Fruit fly (Drosophila melanogaster): ENCODE data around the gene Gpdh3.
A peak's percentile ranks its signal among the peaks of the same experiment; 100 is the strongest.

Gpdh3 gene

DNA sequence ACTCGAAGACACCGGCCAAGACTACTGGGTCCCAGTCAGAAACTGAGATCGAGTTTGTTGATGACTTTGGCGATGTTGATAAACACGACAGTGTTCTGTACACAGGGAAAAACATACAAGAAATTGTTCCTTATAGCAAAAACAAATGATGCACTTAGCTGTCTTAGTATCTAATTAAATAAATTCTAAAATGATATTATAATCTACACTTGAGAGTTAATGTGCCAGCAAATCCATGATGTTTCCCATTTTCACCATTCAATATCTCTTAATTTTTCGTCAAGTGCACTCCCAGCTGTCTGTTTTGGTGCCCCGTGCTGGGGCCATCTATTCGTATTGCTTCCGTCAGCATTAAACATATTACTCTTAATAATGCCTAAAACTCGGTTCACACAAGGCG lies 18.4 kb downstream of the Gpdh3 start:
- no peak for TF ChIP-seq Eip78C (GFP tag)
- no peak for TF ChIP-seq Hr39 (GFP tag; optimal IDR thresholded peaks at IDR 0.05)
- TF ChIP-seq CG6276 (GFP tag; optimal IDR thresholded peaks at IDR 0.05): no peak
- TF ChIP-seq Sox102F (GFP tag; optimal IDR thresholded peaks at IDR 0.05): no peak
- peak; percentile 53 for TF ChIP-seq CG4318 (GFP tag; optimal IDR thresholded peaks at IDR 0.05)
- no peak for TF ChIP-seq CG9139 (GFP tag; optimal IDR thresholded peaks at IDR 0.05)
- peak; percentile 64 for TF ChIP-seq CG8119 (GFP tag; IDR thresholded peaks at IDR 0.05)
- TF ChIP-seq Lpt (GFP tag; optimal IDR thresholded peaks at IDR 0.05): peak; percentile 42
- peak; percentile 5 for TF ChIP-seq dsx (GFP tag; optimal IDR thresholded peaks at IDR 0.05; ENCODE audit: poor library complexity, severe bottlenecking)
- no peak for TF ChIP-seq CG6854 (GFP tag; optimal IDR thresholded peaks at IDR 0.05)
- TF ChIP-seq acj6 (GFP tag; optimal IDR thresholded peaks at IDR 0.05): peak; percentile 48
- TF ChIP-seq CG10631 (GFP tag; optimal IDR thresholded peaks at IDR 0.05): peak; percentile 47
- peak; percentile 1 for TF ChIP-seq CG8319 (GFP tag; optimal IDR thresholded peaks at IDR 0.05)
- TF ChIP-seq Blimp-1 (GFP tag; optimal IDR thresholded peaks at IDR 0.05): no peak
- peak in 1 of 2 experiments; percentile 35 for TF ChIP-seq salr (GFP tag; optimal IDR thresholded peaks at IDR 0.05)
- peak; percentile 72 for TF ChIP-seq eg (GFP tag; IDR thresholded peaks at IDR 0.05)
- TF ChIP-seq CG11762 (GFP tag; optimal IDR thresholded peaks at IDR 0.05; ENCODE audit: insufficient read depth): peak; percentile 7
- peak; percentile 62; the same call in 1 of the 2 replicates for TF ChIP-seq Gug (GFP tag; IDR thresholded peaks at IDR 0.05)
- peak; percentile 44 for TF ChIP-seq pdm3 (GFP tag; optimal IDR thresholded peaks at IDR 0.05)
- peak; percentile 76 for TF ChIP-seq CG32006 (GFP tag; optimal IDR thresholded peaks at IDR 0.05)
- peak; percentile 76 for TF ChIP-seq CG15336 (GFP tag; IDR thresholded peaks at IDR 0.05)
- peak; percentile 8 for TF ChIP-seq CG7368 (GFP tag; optimal IDR thresholded peaks at IDR 0.05)
- TF ChIP-seq fkh (GFP tag; optimal IDR thresholded peaks at IDR 0.05): no peak
- no peak for TF ChIP-seq CG10669 (GFP tag; optimal IDR thresholded peaks at IDR 0.05)
- TF ChIP-seq achi (GFP tag; optimal IDR thresholded peaks at IDR 0.05): peak; percentile 44
- TF ChIP-seq CG3032 (tag; optimal IDR thresholded peaks at IDR 0.05): peak; percentile 50
- no peak for TF ChIP-seq Hr4 (GFP tag; optimal IDR thresholded peaks at IDR 0.05)
- peak; percentile 38 for TF ChIP-seq Ets96B (tag; optimal IDR thresholded peaks at IDR 0.05)

DNA sequence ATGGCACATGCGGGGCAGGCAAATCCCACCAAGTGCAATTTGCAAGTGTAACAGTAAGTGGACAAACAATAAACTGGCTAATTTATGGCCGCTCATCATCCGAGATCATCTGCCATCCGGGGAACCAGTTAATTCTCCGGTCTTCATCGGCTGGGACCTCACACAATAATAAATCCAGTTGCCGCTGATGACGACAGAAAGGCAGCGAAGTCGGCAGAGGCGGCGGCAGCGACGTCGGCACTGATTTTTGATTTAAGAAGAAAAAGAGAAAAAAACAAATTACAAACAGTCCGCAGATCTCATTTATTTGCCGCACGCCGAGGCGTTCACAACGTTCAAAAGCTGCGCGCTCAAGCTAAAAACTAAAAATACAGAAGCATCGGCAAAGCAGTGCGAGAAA lies 20.5 kb downstream of the Gpdh3 start, which contains the start of gene CG13856:
Gene CG13856 (plus strand): TSS at position 301 of the 400 bp plus-strand sequence.
- TF ChIP-seq CG6808 (GFP tag; optimal IDR thresholded peaks at IDR 0.05) (no peak), fd85E (GFP tag; optimal IDR thresholded peaks at IDR 0.05) (no peak), fd59A (GFP tag; optimal IDR thresholded peaks at IDR 0.05) (no peak), CG6792 (GFP tag; optimal IDR thresholded peaks at IDR 0.05) (no peak), CG1621 (tag; optimal IDR thresholded peaks at IDR 0.05) (no peak), Hr38 (GFP tag; optimal IDR thresholded peaks at IDR 0.05) (no peak), acj6 (GFP tag; optimal IDR thresholded peaks at IDR 0.05) (no peak), Eip75B (GFP tag; optimal IDR thresholded peaks at IDR 0.05) (no peak), Hr4 (GFP tag; optimal IDR thresholded peaks at IDR 0.05) (no peak), CG3032 (tag; optimal IDR thresholded peaks at IDR 0.05) (no peak), CG16779 (tag; optimal IDR thresholded peaks at IDR 0.05) (no peak)

DNA sequence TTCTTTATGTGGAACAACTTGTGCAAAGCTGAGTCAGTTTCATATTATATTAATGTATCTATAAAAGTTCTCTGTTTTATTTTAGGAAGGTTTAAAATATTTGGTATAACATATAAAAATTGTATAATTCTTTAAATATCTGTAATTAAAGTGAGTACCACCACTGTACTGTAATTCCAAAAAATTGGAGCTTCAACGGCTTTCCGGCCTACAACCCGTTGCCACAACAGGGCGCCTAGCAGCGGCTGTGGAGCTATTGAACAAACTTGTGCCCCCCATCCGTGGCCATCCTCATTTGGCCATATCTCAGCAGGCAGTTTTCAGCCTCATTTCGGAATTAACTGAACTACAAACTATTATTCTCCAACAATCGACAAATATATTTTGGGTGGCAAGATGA lies 23.8 kb downstream of the Gpdh3 start, which contains the start of gene CG13855:
Gene CG13855 (plus strand): TSS at position 301 of the 400 bp plus-strand sequence.
- no peak for TF ChIP-seq ss (GFP tag; optimal IDR thresholded peaks at IDR 0.05)
- no peak for TF ChIP-seq Hr4 (GFP tag; optimal IDR thresholded peaks at IDR 0.05)
- no peak for TF ChIP-seq CG4318 (GFP tag; optimal IDR thresholded peaks at IDR 0.05)
- no peak for TF ChIP-seq CG9139 (GFP tag; optimal IDR thresholded peaks at IDR 0.05)
- no peak for TF ChIP-seq spab (GFP tag; optimal IDR thresholded peaks at IDR 0.05)
- TF ChIP-seq salr (GFP tag; optimal IDR thresholded peaks at IDR 0.05): no peak
- TF ChIP-seq Ets96B (tag; optimal IDR thresholded peaks at IDR 0.05): no peak
- no peak for TF ChIP-seq acj6 (GFP tag; optimal IDR thresholded peaks at IDR 0.05)
- TF ChIP-seq CG8632 (GFP tag; optimal IDR thresholded peaks at IDR 0.05): no peak
- TF ChIP-seq CG11762 (GFP tag; optimal IDR thresholded peaks at IDR 0.05; ENCODE audit: insufficient read depth): no peak
- TF ChIP-seq CG6276 (GFP tag; optimal IDR thresholded peaks at IDR 0.05): no peak
- TF ChIP-seq fd85E (GFP tag; optimal IDR thresholded peaks at IDR 0.05): no peak
- no peak for TF ChIP-seq CG6792 (GFP tag; optimal IDR thresholded peaks at IDR 0.05)
- no peak for TF ChIP-seq lz (GFP tag; optimal IDR thresholded peaks at IDR 0.05)
- TF ChIP-seq OdsH (GFP tag; optimal IDR thresholded peaks at IDR 0.05): no peak
- no peak for TF ChIP-seq CG6163 (GFP tag; IDR thresholded peaks at IDR 0.05)
- no peak for TF ChIP-seq Eip78C (GFP tag)
- TF ChIP-seq Met (GFP tag; optimal IDR thresholded peaks at IDR 0.05): no peak
- no peak for TF ChIP-seq Ets21C (GFP tag; optimal IDR thresholded peaks at IDR 0.05)
- TF ChIP-seq Eip75B (GFP tag; optimal IDR thresholded peaks at IDR 0.05): no peak

All from whole organism, prepupa.